Fruit fly (Drosophila melanogaster): Measurements from ENCODE around the gene CG10019.

Gene CG10019

dm6 chr2L:3693805-3694204 lies 36.5 kb upstream of the CG10019 start, which contains the start of gene Acp24A4:
Gene Acp24A4 (minus strand): TSS chr2L:3693905.
- TF ChIP-seq CG10348 (GFP tag; IDR thresholded peaks at IDR 0.05) = no peak
- no peak for TF ChIP-seq CG15710 (tag; optimal IDR thresholded peaks at IDR 0.05)
- no peak for TF ChIP-seq Ets98B (GFP tag; IDR thresholded peaks at IDR 0.05)
- TF ChIP-seq Snoo (tag; optimal IDR thresholded peaks at IDR 0.05) = no peak
- no peak for TF ChIP-seq CG4496 (GFP tag; IDR thresholded peaks at IDR 0.05)

dm6 chr2L:3694920-3695319 lies 35.3 kb upstream of the CG10019 start, which contains the start of gene CG43165:
Gene CG43165 (minus strand): TSS chr2L:3695020.
- TF ChIP-seq CG8301 (tag; optimal IDR thresholded peaks at IDR 0.05) (no peak), CG4496 (GFP tag; IDR thresholded peaks at IDR 0.05) (0 out of 3 replicates have a peak, but pooled peaks have one; percentile 19)

DNA sequence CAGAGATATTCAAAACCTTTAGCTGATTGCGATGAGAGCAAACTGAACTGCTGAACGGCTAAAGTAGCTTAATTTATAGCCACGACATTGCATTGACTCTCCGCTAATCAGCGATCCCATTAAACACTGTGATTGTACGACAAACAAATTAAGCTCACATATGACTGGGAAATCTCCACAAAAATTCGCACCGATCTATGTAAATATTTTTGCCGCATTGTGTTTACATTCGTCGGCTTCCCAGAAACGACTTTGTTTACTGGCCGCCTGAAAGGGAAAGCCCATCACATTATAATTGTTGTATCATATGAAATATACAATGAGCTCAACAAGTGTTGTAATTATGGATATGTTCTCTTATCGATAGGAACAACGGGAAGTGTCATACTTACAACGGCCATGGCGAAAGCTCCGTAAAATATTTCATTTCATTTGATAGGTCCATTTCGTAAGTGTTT lies 34.9 kb upstream of the CG10019 start, which contains the start of gene CG16713:
Gene CG16713 (minus strand): TSS at position 51 of the 458 bp plus-strand sequence.
- TF ChIP-seq Pif1B (GFP tag; optimal IDR thresholded peaks at IDR 0.05) (no peak), Ets98B (GFP tag; IDR thresholded peaks at IDR 0.05) (no peak), CG32121 (GFP tag; IDR thresholded peaks at IDR 0.05) (no peak), CG8159 (tag; optimal IDR thresholded peaks at IDR 0.05) (no peak), CG10348 (GFP tag; IDR thresholded peaks at IDR 0.05) (no peak), D1 (tag; optimal IDR thresholded peaks at IDR 0.05) (no peak), CG15710 (tag; optimal IDR thresholded peaks at IDR 0.05) (no peak), CG9948 (tag; optimal IDR thresholded peaks at IDR 0.05) (no peak), Snoo (tag; optimal IDR thresholded peaks at IDR 0.05) (no peak), CG17806 (tag; optimal IDR thresholded peaks at IDR 0.05) (no peak), CG34367 (tag; optimal IDR thresholded peaks at IDR 0.05) (no peak), CG12605 (GFP tag; IDR thresholded peaks at IDR 0.05) (no peak), EcR (GFP tag; optimal IDR thresholded peaks at IDR 0.05) (no peak), rn (GFP tag; IDR thresholded peaks at IDR 0.05) (no peak), CG4496 (GFP tag; IDR thresholded peaks at IDR 0.05) (no peak), CG8301 (tag; optimal IDR thresholded peaks at IDR 0.05) (no peak)

DNA sequence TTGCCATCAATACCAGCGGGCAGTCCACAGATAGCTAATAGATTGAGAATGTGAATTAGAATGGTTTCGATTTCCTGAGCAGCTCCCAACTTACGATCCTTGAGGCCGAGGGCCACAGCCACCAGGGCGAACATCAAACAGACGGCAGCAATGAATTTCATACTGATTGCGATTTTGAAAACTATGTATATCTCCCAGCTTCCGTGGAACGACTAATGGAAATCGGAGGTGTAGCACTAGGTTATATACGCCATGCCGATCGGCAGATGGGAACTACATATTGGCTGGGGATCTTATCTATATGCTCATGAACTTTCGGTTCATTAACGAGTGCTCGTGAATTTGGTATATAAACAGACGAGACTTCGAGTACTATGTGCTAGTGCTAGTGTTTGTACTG lies 33.8 kb upstream of the CG10019 start, which contains the start of gene IM33:
Gene IM33 (minus strand): TSS at position 221 of the 400 bp plus-strand sequence.
- TF ChIP-seq CG17806 (tag; optimal IDR thresholded peaks at IDR 0.05) (no peak), Ets98B (GFP tag; IDR thresholded peaks at IDR 0.05) (no peak), CG34367 (tag; optimal IDR thresholded peaks at IDR 0.05) (no peak), CG4496 (GFP tag; IDR thresholded peaks at IDR 0.05) (no peak), CG8159 (tag; optimal IDR thresholded peaks at IDR 0.05) (no peak), CG32121 (GFP tag; IDR thresholded peaks at IDR 0.05) (no peak), CG8301 (tag; optimal IDR thresholded peaks at IDR 0.05) (no peak), D1 (tag; optimal IDR thresholded peaks at IDR 0.05) (no peak), CG10348 (GFP tag; IDR thresholded peaks at IDR 0.05) (no peak), rn (GFP tag; IDR thresholded peaks at IDR 0.05) (no peak), Pif1B (GFP tag; optimal IDR thresholded peaks at IDR 0.05) (no peak), EcR (GFP tag; optimal IDR thresholded peaks at IDR 0.05) (no peak), CG9948 (tag; optimal IDR thresholded peaks at IDR 0.05) (no peak), gl (tag; optimal IDR thresholded peaks at IDR 0.05) (no peak), Snoo (tag; optimal IDR thresholded peaks at IDR 0.05) (no peak)

dm6 chr2L:3697772-3698171 lies 32.5 kb upstream of the CG10019 start, which contains the start of gene CG3604:
Gene CG3604 (minus strand): TSS chr2L:3697872.
- TF ChIP-seq fd96Ca (GFP tag; IDR thresholded peaks at IDR 0.05) (no peak), Pif1A (GFP tag; optimal IDR thresholded peaks at IDR 0.05) (no peak), CG12605 (GFP tag; IDR thresholded peaks at IDR 0.05) (no peak), EcR (GFP tag; optimal IDR thresholded peaks at IDR 0.05) (no peak), CG13204 (GFP tag; optimal IDR thresholded peaks at IDR 0.05) (no peak), gl (tag; optimal IDR thresholded peaks at IDR 0.05) (no peak), rn (GFP tag; IDR thresholded peaks at IDR 0.05) (no peak), Pif1B (GFP tag; optimal IDR thresholded peaks at IDR 0.05) (no peak), CG17806 (tag; optimal IDR thresholded peaks at IDR 0.05) (no peak), CG15710 (tag; optimal IDR thresholded peaks at IDR 0.05) (no peak), Ets98B (GFP tag; IDR thresholded peaks at IDR 0.05) (no peak), CG8301 (tag; optimal IDR thresholded peaks at IDR 0.05) (no peak), Snoo (tag; optimal IDR thresholded peaks at IDR 0.05) (no peak), CG32121 (GFP tag; IDR thresholded peaks at IDR 0.05) (no peak)

DNA sequence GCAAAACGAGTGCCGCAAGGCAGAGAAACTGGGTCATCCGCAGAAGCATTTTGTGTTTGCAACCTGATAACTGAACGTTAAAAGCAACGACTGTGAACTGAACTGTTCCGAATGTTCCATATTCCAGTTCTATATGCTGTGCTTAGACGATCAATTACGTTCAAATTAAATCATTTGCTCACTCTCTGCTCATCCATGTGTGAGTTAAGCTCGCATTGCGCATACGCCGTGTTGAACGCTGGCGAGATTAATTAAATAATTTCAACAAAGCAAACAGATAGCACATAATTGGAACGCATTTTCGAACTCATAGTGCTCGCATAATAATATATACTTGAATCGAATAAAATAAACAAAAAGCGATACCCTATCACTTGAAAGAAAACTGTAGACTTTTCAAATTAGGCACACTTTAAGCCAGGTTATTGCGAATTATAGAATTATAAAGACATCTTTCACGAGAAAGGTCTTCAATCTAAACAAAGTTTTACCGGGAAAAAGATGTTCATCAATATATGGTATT lies 31.2 kb upstream of the CG10019 start, which contains the start of the genes CG10031 and CG42464:
Gene CG10031 (minus strand): TSS at position 101 of the 523 bp plus-strand sequence.
Gene CG42464 (plus strand): TSS at position 473 of the 523 bp plus-strand sequence.
- TF ChIP-seq Snoo (tag; optimal IDR thresholded peaks at IDR 0.05) (no peak), CG8301 (tag; optimal IDR thresholded peaks at IDR 0.05) (no peak), gl (tag; optimal IDR thresholded peaks at IDR 0.05) (no peak), CG4496 (GFP tag; IDR thresholded peaks at IDR 0.05) (no peak), CG15710 (tag; optimal IDR thresholded peaks at IDR 0.05) (no peak), fd96Ca (GFP tag; IDR thresholded peaks at IDR 0.05) (no peak), CG13204 (GFP tag; optimal IDR thresholded peaks at IDR 0.05) (no peak), CG8159 (tag; optimal IDR thresholded peaks at IDR 0.05) (no peak), Ets98B (GFP tag; IDR thresholded peaks at IDR 0.05) (no peak), CG32121 (GFP tag; IDR thresholded peaks at IDR 0.05) (no peak), CG14655 (GFP tag; optimal IDR thresholded peaks at IDR 0.05) (no peak), CG9948 (tag; optimal IDR thresholded peaks at IDR 0.05) (no peak), CG12605 (GFP tag; IDR thresholded peaks at IDR 0.05) (no peak), rn (GFP tag; IDR thresholded peaks at IDR 0.05) (no peak), CG34367 (tag; optimal IDR thresholded peaks at IDR 0.05) (no peak), Pif1A (GFP tag; optimal IDR thresholded peaks at IDR 0.05) (no peak), D1 (tag; optimal IDR thresholded peaks at IDR 0.05) (no peak)
